Worm (Caenorhabditis elegans): ENCODE data around the gene C55B6.1.

- no peak for TF ChIP-seq flt-1 (GFP tag; IDR thresholded peaks at IDR 0.05)
- no peak for TF ChIP-seq F13C5.2 (tag; optimal IDR thresholded peaks at IDR 0.05)
- TF ChIP-seq ama-1 (optimal IDR thresholded peaks at IDR 0.05): no peak
- no peak for TF ChIP-seq hmg-4 (GFP tag; optimal IDR thresholded peaks at IDR 0.05)
- TF ChIP-seq B0310.2 (tag; optimal IDR thresholded peaks at IDR 0.05): no peak
- no peak for TF ChIP-seq sea-1 (GFP tag; conservative IDR thresholded peaks at IDR 0.05)
- no peak for TF ChIP-seq hnd-1 (tag; optimal IDR thresholded peaks at IDR 0.05)
- no peak for TF ChIP-seq scrt-1 (GFP tag; IDR thresholded peaks at IDR 0.05)
- TF ChIP-seq tbx-37 (GFP tag; conservative IDR thresholded peaks at IDR 0.05): no peak
- TF ChIP-seq aly-1 (tag; optimal IDR thresholded peaks at IDR 0.05): no peak
These were observed 29.2 kb downstream of the C55B6.1 start for ce11 chrX:7229357-7229756.
